Worm (Caenorhabditis elegans) whole organism, L4/young adult: ENCODE results near the gene F01F1.14.

Source experiments
- W03F9.2 ChIP-seq: fragments of 150-350 bp; optimal IDR thresholded peaks from 2 replicates; lab custom pipeline; 2014; ENCODE audit warnings: missing biosample characterization, missing genetic modification characterization
- dao-5 ChIP-seq: sonication (generic microtip); optimal IDR thresholded peaks from 2 replicates; lab custom pipeline; 2016; ENCODE audit warnings: missing genotype, missing genetic modification characterization, moderate library complexity, missing compliant biosample characterization
- him-1 ChIP-seq: sonication (generic microtip); optimal IDR thresholded peaks from 2 replicates; lab custom pipeline; 2016; ENCODE audit warnings: missing genotype, missing genetic modification reagents, missing genetic modification characterization, missing compliant biosample characterization

The F01F1.14 gene

DNA sequence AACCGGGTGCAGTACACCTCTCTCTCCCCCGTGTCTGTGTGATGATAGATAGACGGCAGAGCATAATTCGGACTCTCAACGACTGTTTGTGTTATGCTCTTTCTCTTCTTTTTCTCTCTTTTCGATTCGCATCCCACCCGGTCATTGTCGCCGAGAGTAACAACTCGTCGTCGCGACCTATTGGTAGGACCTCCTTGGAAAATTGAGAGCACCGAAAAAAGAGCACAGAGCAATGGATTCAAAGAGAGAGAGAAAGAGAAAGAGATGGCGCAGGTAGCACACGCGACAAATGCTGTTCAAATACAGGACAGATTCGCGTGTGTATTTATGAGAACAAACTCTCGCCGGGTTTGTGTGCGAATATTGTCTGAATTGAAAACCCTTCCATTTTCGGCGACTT is 39.1 kb downstream of the F01F1.14 start:
- TF ChIP-seq him-1 (tag; lab: Kevin White, UChicago): no peak
- no peak for TF ChIP-seq W03F9.2 (tag; lab: Kevin White, UChicago)
- TF ChIP-seq dao-5 (tag; lab: Kevin White, UChicago): no peak

- no peak for TF ChIP-seq him-1 (tag; lab: Kevin White, UChicago)
- TF ChIP-seq dao-5 (tag; lab: Kevin White, UChicago): no peak
- no peak for TF ChIP-seq W03F9.2 (tag; lab: Kevin White, UChicago)
These were observed 39.8 kb downstream of the F01F1.14 start for ce11 chrIII:5842920-5843319.

DNA sequence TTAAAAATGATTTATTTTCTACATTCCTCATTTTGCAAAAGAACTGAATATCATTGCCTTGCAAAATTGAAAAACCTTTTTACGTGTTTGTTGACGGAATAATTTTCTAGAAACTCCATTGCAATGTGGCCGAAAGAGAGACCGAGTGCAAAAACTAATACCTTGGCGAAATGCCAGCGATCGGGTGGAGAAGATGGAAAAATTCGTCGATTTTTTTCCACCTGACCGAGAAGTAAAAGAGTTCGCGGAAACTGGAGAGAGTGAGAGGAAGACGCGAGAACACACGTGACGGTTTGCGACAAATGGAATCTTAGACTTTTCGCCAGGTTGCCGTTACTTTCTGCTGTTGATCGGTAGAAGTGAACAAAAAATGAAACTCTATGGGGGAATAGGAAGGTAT is 41.0 kb downstream of the F01F1.14 start:
- TF ChIP-seq W03F9.2 (tag; lab: Kevin White, UChicago): no peak
- no peak for TF ChIP-seq him-1 (tag; lab: Kevin White, UChicago)
- TF ChIP-seq dao-5 (tag; lab: Kevin White, UChicago): no peak

DNA sequence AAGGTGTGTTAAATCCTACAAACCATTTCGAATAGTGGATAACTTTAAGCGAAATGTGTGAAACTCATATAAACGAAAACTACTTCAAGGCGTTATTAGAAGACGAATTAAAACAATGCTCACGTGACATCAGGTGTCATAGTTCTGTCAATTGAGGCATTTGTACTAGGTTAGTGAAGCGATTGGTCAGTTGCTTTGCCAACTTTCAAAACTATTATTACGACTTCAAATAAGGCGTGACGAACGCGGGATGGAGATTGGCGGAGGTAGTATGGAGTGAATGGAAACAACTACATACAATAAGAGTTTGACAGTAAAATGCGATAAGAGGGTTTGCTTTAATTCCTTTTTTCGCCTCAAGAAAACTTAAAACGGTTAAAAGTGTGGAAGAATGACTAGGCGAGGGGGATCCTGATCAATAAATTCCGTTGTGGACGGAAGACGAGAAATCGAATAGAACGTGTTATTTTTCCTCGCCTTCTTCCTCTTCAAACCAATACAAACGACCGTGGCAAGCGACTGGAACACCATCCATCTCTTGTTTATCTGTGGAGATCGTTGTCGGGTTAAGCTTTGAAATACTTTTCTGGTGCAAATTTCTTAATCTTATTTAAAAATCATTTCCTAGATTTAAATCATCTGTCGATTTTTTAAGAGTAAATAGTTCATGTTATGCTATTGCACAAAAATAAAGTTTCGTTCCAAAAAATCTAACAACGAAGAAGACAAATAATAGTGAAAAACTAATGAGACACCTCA is 41.7 kb downstream of the F01F1.14 start:
- TF ChIP-seq him-1 (tag; lab: Kevin White, UChicago): no peak
- TF ChIP-seq dao-5 (tag; lab: Kevin White, UChicago): no peak
- TF ChIP-seq W03F9.2 (tag; lab: Kevin White, UChicago): no peak

DNA sequence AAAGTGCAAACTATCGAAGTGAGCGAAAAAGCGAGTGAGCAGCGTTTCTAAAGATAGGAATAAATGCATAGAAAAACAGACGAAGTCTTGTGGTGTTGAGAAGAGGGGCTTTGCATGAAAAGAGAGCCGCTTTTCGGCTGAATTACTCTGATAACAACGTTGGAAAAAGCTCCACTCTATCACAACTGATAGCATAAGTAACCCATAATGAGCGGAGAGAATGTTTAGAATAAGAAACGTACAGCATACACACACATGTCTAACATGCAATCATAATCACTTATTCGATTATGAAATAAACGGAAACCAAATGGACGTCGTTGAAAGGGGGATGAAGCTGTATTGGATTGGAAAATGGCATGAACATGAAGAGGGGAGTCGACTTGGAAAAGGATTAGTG is 42.4 kb downstream of the F01F1.14 start:
- TF ChIP-seq W03F9.2 (tag; lab: Kevin White, UChicago) (no peak), dao-5 (tag; lab: Kevin White, UChicago) (no peak), him-1 (tag; lab: Kevin White, UChicago) (no peak)

DNA sequence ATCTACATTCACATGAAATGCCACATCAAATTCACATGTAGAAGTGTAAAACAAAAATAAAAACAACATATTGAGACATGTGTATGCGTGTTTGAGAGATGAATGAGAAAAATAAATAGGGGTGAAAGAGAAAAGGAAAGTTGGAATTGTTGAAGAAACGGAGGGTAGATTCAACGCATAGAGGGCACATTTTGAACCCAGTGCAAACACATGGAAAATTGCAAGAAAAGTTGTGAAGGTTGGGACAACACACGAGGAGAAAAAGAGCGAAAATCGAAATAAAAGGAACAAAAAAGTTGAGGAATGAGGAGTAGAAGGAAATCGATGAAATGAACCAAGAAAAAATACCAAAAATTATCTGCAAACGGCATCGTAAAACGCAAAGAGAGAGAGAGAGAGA is 43.1 kb downstream of the F01F1.14 start:
- TF ChIP-seq dao-5 (tag; lab: Kevin White, UChicago): no peak
- no peak for TF ChIP-seq W03F9.2 (tag; lab: Kevin White, UChicago)
- TF ChIP-seq him-1 (tag; lab: Kevin White, UChicago): no peak

ce11 chrIII:5839147-5839546 is 43.6 kb downstream of the F01F1.14 start:
- TF ChIP-seq dao-5 (tag; lab: Kevin White, UChicago): no peak
- no peak for TF ChIP-seq him-1 (tag; lab: Kevin White, UChicago)
- no peak for TF ChIP-seq W03F9.2 (tag; lab: Kevin White, UChicago)

- TF ChIP-seq him-1 (tag; lab: Kevin White, UChicago): no peak
- TF ChIP-seq W03F9.2 (tag; lab: Kevin White, UChicago): no peak
- TF ChIP-seq dao-5 (tag; lab: Kevin White, UChicago): no peak
These were observed 44.3 kb downstream of the F01F1.14 start for ce11 chrIII:5838159-5839046.

- TF ChIP-seq dao-5 (tag; lab: Kevin White, UChicago) (no peak), W03F9.2 (tag; lab: Kevin White, UChicago) (no peak), him-1 (tag; lab: Kevin White, UChicago) (no peak)
These were observed 45.9 kb downstream of the F01F1.14 start, which contains the start of gene W04D12.1 for ce11 chrIII:5836816-5837215. TSS of gene W04D12.1 (plus strand) at chrIII:5836926.

DNA sequence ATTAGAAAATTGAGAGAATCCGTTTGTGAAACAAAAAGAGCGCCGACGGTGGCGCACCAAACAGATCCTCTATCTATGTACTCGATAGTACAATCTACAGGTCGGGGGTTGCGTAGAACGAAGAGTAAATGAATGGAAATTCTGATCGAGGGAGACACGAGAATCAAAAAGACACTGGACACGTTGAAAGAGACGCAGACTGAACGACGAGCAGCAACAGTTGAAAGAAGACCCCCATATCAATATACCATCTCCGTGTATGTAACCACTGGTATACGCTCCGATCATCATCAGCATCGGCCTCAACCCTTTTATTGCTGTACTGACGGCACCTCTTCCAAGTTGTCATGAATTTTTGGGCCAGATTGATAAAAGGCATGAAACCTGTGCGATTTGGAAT is 46.5 kb downstream of the F01F1.14 start:
- no peak for TF ChIP-seq him-1 (tag; lab: Kevin White, UChicago)
- no peak for TF ChIP-seq dao-5 (tag; lab: Kevin White, UChicago)
- TF ChIP-seq W03F9.2 (tag; lab: Kevin White, UChicago): no peak

DNA sequence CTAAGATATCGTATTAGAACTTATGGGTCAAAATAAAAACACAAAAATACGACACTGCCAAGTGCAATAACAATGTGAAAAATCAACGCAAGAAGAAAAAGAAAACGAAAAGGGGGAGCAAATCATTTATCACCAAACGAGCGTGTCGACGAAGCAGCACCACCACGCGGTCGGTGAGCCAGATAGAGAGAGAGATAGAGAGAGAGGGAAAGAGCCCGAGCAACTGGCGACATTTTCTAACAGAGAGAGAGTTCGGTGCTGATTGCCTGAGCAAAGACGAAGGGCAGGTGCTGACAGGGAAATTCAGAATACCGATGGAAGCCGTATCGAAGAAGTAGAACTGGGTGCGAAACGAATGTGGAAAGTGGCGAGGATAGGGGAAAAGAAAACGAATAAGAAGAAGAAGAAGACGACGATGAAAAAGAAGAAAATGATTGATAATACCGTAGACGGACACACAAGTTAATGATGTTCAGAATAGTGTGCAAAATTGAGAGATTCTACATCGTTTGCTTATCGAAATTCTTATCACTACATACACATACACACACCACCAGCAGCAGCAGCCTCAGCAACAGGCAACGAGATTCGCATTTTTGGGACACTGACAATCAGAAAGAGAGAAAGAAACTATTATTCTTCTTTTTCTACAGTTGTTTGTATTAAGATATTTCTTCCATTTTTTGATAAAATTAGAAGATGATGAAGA is 47.4 kb downstream of the F01F1.14 start:
- TF ChIP-seq dao-5 (tag; lab: Kevin White, UChicago) (no peak), W03F9.2 (tag; lab: Kevin White, UChicago) (no peak), him-1 (tag; lab: Kevin White, UChicago) (no peak)

DNA sequence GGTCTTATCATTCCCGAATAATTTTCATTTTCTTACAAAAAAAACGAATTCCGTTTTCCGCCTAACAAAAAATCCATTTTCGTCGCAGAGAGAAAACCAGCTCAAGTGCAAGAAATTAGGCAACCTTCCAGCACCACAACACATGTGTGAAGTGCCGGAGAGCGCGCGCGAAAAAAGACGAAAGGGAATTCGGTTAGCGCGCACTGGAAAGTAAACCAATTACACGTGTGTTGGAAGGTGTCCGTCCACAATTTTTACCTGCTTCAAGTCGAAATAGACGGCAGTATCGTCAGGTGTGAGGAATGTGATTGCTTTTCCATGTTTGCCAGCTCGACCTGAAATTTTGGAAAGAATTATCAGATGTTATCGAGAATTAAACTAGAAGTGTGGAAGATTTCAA is 48.1 kb downstream of the F01F1.14 start:
- TF ChIP-seq W03F9.2 (tag; lab: Kevin White, UChicago) (no peak), dao-5 (tag; lab: Kevin White, UChicago) (no peak), him-1 (tag; lab: Kevin White, UChicago) (no peak)

- TF ChIP-seq W03F9.2 (tag; lab: Kevin White, UChicago) (no peak), dao-5 (tag; lab: Kevin White, UChicago) (no peak), him-1 (tag; lab: Kevin White, UChicago) (no peak)
These were observed 48.7 kb downstream of the F01F1.14 start, which contains the start of gene R12B2.6 for ce11 chrIII:5834053-5834452. TSS of gene R12B2.6 (minus strand) at chrIII:5834153.
